Fruit fly (Drosophila melanogaster) whole organism, embryonic: Measurements from ENCODE around the gene CG10730.
A peak's percentile ranks its signal among the peaks of the same experiment; 100 is the strongest.

Experiments used
- ATbp ChIP-seq: fragments of 200-800 bp; sonication (Bioruptor generic); optimal IDR thresholded peaks from 2 replicates; lab custom pipeline; 2017; ENCODE audit warnings: missing biosample characterization, mild to moderate bottlenecking, missing genetic modification characterization, missing genetic modification reagents
- Abd-B ChIP-seq: fragments of 200-800 bp; sonication (Bioruptor generic); optimal IDR thresholded peaks from 2 replicates; lab custom pipeline; 2018; ENCODE audit warnings: missing biosample characterization, mild to moderate bottlenecking, missing genetic modification characterization, moderate library complexity
- Atf3 ChIP-seq: fragments of 200-800 bp; sonication (Bioruptor generic); optimal IDR thresholded peaks from 3 replicates; lab custom pipeline; 2016; ENCODE audit warnings: missing biosample characterization, missing genetic modification characterization
- Blimp-1 ChIP-seq: fragments of 200-800 bp; sonication (Bioruptor generic); optimal IDR thresholded peaks from 3 replicates; lab custom pipeline; 2018; ENCODE audit warnings: missing biosample characterization, missing genetic modification characterization, mild to moderate bottlenecking, moderate library complexity, missing genetic modification reagents
- C15 ChIP-seq: fragments of 200-800 bp; sonication (Bioruptor generic); IDR thresholded peaks from 3 replicates; pipeline ENCODE4 v1.3.6; 2022; ENCODE audit warnings: missing biosample characterization, missing genetic modification characterization
- CG11696 ChIP-seq: fragments of 200-800 bp; sonication (Bioruptor generic); IDR thresholded peaks from 2 replicates; pipeline ENCODE4 v1.3.6; 2022; ENCODE audit warnings: missing biosample characterization, missing genetic modification characterization
- CG12104 ChIP-seq: fragments of 200-800 bp; sonication (Bioruptor generic); optimal IDR thresholded peaks from 3 replicates; lab custom pipeline; 2016; ENCODE audit warnings: missing biosample characterization, missing genetic modification characterization
- CG12744 ChIP-seq: fragments of 200-800 bp; sonication (Bioruptor generic); optimal IDR thresholded peaks from 2 replicates; lab custom pipeline; 2016; ENCODE audit warnings: missing biosample characterization, missing genetic modification characterization
- CG12942 ChIP-seq: fragments of 200-800 bp; sonication (Bioruptor generic); optimal IDR thresholded peaks from 3 replicates; lab custom pipeline; 2016; ENCODE audit warnings: missing biosample characterization, missing genetic modification characterization
- CG13424 ChIP-seq: fragments of 200-800 bp; sonication (Bioruptor generic); optimal IDR thresholded peaks from 2 replicates; lab custom pipeline; 2019; ENCODE audit warnings: missing biosample characterization, mild to moderate bottlenecking, missing genetic modification characterization, moderate library complexity
- CG1602 ChIP-seq: fragments of 200-800 bp; sonication (Bioruptor generic); optimal IDR thresholded peaks from 3 replicates; lab custom pipeline; 2016; ENCODE audit warnings: missing biosample characterization, missing genetic modification characterization
- CG17328 ChIP-seq: fragments of 200-800 bp; sonication (Bioruptor generic); IDR thresholded peaks from 2 replicates; pipeline ENCODE4 v1.3.6; 2022; ENCODE audit warnings: missing biosample characterization, missing genetic modification characterization
- CG1832 ChIP-seq: fragments of 200-800 bp; sonication (Bioruptor generic); optimal IDR thresholded peaks from 2 replicates; lab custom pipeline; 2017; ENCODE audit warnings: missing biosample characterization, mild to moderate bottlenecking, missing genetic modification characterization, inconsistent platforms
- CG2116 ChIP-seq: fragments of 200-800 bp; sonication (Bioruptor generic); optimal IDR thresholded peaks from 3 replicates; lab custom pipeline; 2018; ENCODE audit warnings: missing biosample characterization, mild to moderate bottlenecking, missing genetic modification characterization
- CG2129 ChIP-seq: fragments of 200-800 bp; sonication (Bioruptor generic); IDR thresholded peaks from 2 replicates; pipeline ENCODE4 v1.3.6; 2022; ENCODE audit warnings: missing biosample characterization, missing genetic modification characterization; ENCODE audit not compliant: partially characterized antibody
- CG2889 ChIP-seq: fragments of 200-800 bp; sonication (Bioruptor generic); IDR thresholded peaks from 3 replicates; pipeline ENCODE4 v1.3.6; 2022; ENCODE audit warnings: missing biosample characterization, missing genetic modification characterization
- CG4328 ChIP-seq: fragments of 200-800 bp; sonication (Bioruptor generic); optimal IDR thresholded peaks from 3 replicates; lab custom pipeline; 2017; ENCODE audit warnings: missing biosample characterization, missing genetic modification reagents, missing genetic modification characterization
- CG6765 ChIP-seq: fragments of 200-800 bp; sonication (Bioruptor generic); optimal IDR thresholded peaks from 3 replicates; lab custom pipeline; 2017; ENCODE audit warnings: missing biosample characterization, mild to moderate bottlenecking, missing genetic modification characterization
- CG8290 ChIP-seq, 3 experiments: fragments of 200-800 bp; sonication (Bioruptor generic); optimal IDR thresholded peaks; 2 replicates each; lab custom pipeline; 2016 to 2019; ENCODE audit warnings: missing biosample characterization in 3 of 3, missing genetic modification characterization in 3 of 3, mild to moderate bottlenecking in 2 of 3, moderate library complexity in 1 of 3
- CG9932 ChIP-seq: fragments of 200-800 bp; sonication (Bioruptor generic); IDR thresholded peaks from 2 replicates; pipeline ENCODE4 v1.3.6; 2022; ENCODE audit warnings: missing biosample characterization, missing genetic modification characterization
- D19A ChIP-seq: fragments of 200-800 bp; optimal IDR thresholded peaks from 3 replicates; lab custom pipeline; 2019; ENCODE audit warnings: missing biosample characterization, mild to moderate bottlenecking, missing genetic modification characterization, moderate library complexity
- Doc2 ChIP-seq: fragments of 200-800 bp; sonication (Bioruptor generic); IDR thresholded peaks from 2 replicates; pipeline ENCODE4 v1.3.6; 2022; ENCODE audit warnings: missing biosample characterization, missing genetic modification characterization
- H2.0 ChIP-seq: fragments of 200-800 bp; sonication (Bioruptor generic); IDR thresholded peaks from 2 replicates; pipeline ENCODE4 v1.3.6; 2022; ENCODE audit warnings: missing biosample characterization, missing genetic modification characterization
- NC2α ChIP-seq: fragments of 200-800 bp; sonication (Bioruptor generic); optimal IDR thresholded peaks from 2 replicates; lab custom pipeline; 2016; ENCODE audit warnings: missing biosample characterization, missing genetic modification characterization
- Neu2 ChIP-seq: fragments of 200-800 bp; sonication (Bioruptor generic); optimal IDR thresholded peaks from 3 replicates; lab custom pipeline; 2016; ENCODE audit warnings: missing biosample characterization, missing genetic modification characterization, borderline replicate concordance
- Poxn ChIP-seq: fragments of 200-800 bp; sonication (Bioruptor generic); IDR thresholded peaks from 2 replicates; pipeline ENCODE4 v1.3.6; 2022; ENCODE audit warnings: missing biosample characterization, missing genetic modification characterization
- Ptx1 ChIP-seq: fragments of 200-800 bp; sonication (Bioruptor generic); IDR thresholded peaks from 2 replicates; pipeline ENCODE4 v1.3.6; 2022; ENCODE audit warnings: missing biosample characterization, missing genetic modification characterization
- Scr ChIP-seq: fragments of 200-800 bp; sonication (Bioruptor generic); IDR thresholded peaks from 2 replicates; pipeline ENCODE4 v1.3.6; 2022; ENCODE audit warnings: missing biosample characterization, missing genetic modification characterization; ENCODE audit not compliant: partially characterized antibody
- Usf ChIP-seq: fragments of 200-800 bp; sonication (Bioruptor generic); optimal IDR thresholded peaks from 2 replicates; lab custom pipeline; 2017; ENCODE audit warnings: missing genotype, missing biosample characterization, missing genetic modification characterization
- YL-1 ChIP-seq: fragments of 200-800 bp; sonication (Bioruptor generic); optimal IDR thresholded peaks from 3 replicates; lab custom pipeline; 2017; ENCODE audit warnings: missing biosample characterization, mild to moderate bottlenecking, missing genetic modification characterization
- dan ChIP-seq: fragments of 200-800 bp; sonication (Bioruptor generic); IDR thresholded peaks from 2 replicates; pipeline ENCODE4 v1.3.6; 2022; ENCODE audit warnings: missing biosample characterization, missing genetic modification characterization
- dysf ChIP-seq: fragments of 200-800 bp; sonication (Bioruptor generic); IDR thresholded peaks from 3 replicates; pipeline ENCODE4 v1.3.6; 2022; ENCODE audit warnings: missing biosample characterization, missing genetic modification characterization
- ftz-f1 ChIP-seq: fragments of 200-800 bp; sonication (Bioruptor generic); optimal IDR thresholded peaks from 2 replicates; lab custom pipeline; 2016; ENCODE audit warnings: missing biosample characterization, missing genetic modification characterization
- kah ChIP-seq: fragments of 200-800 bp; sonication (Bioruptor generic); optimal IDR thresholded peaks from 2 replicates; lab custom pipeline; 2018; ENCODE audit warnings: missing biosample characterization, mild to moderate bottlenecking, missing genetic modification characterization
- kay ChIP-seq: fragments of 200-800 bp; sonication (Bioruptor generic); optimal IDR thresholded peaks from 2 replicates; lab custom pipeline; 2016; ENCODE audit warnings: missing biosample characterization, missing genetic modification characterization
- kni ChIP-seq: fragments of 200-800 bp; sonication (Bioruptor generic); optimal IDR thresholded peaks from 3 replicates; lab custom pipeline; 2017; ENCODE audit warnings: mild to moderate bottlenecking, missing biosample characterization, missing genetic modification reagents, missing genetic modification characterization
- rib ChIP-seq: fragments of 200-800 bp; sonication (Bioruptor generic); IDR thresholded peaks from 2 replicates; pipeline ENCODE4 v1.3.6; 2022; ENCODE audit warnings: missing biosample characterization, missing genetic modification characterization
- sd ChIP-seq: fragments of 200-800 bp; sonication (Bioruptor generic); optimal IDR thresholded peaks from 3 replicates; lab custom pipeline; 2018; ENCODE audit warnings: missing biosample characterization, mild to moderate bottlenecking, missing genetic modification characterization, moderate library complexity
- seq ChIP-seq: fragments of 200-800 bp; sonication (Bioruptor generic); IDR thresholded peaks from 2 replicates; pipeline ENCODE4 v1.3.6; 2022; ENCODE audit warnings: missing biosample characterization, missing genetic modification characterization
- shn ChIP-seq: fragments of 200-800 bp; sonication (Bioruptor generic); optimal IDR thresholded peaks from 3 replicates; lab custom pipeline; 2016; ENCODE audit warnings: missing biosample characterization, missing genetic modification characterization
- sim ChIP-seq: fragments of 200-800 bp; sonication (Bioruptor generic); IDR thresholded peaks from 2 replicates; pipeline ENCODE4 v1.3.6; 2022; ENCODE audit warnings: missing biosample characterization, missing genetic modification characterization
- so ChIP-seq: fragments of 200-800 bp; sonication (Bioruptor generic); IDR thresholded peaks from 3 replicates; pipeline ENCODE4 v1.3.6; 2022; ENCODE audit warnings: missing biosample characterization, missing genetic modification characterization
- tap ChIP-seq: fragments of 200-800 bp; optimal IDR thresholded peaks from 3 replicates; lab custom pipeline; 2019; ENCODE audit warnings: missing biosample characterization, mild to moderate bottlenecking, missing genetic modification characterization, moderate library complexity
- tup ChIP-seq: fragments of 200-800 bp; sonication (Bioruptor generic); optimal IDR thresholded peaks from 2 replicates; lab custom pipeline; 2016; ENCODE audit warnings: missing biosample characterization, mild to moderate bottlenecking, missing genetic modification characterization, moderate library complexity
- unpg ChIP-seq: fragments of 200-800 bp; sonication (Bioruptor generic); optimal IDR thresholded peaks from 3 replicates; lab custom pipeline; 2018; ENCODE audit warnings: missing biosample characterization, mild to moderate bottlenecking, missing genetic modification characterization, moderate library complexity
- wdn ChIP-seq: fragments of 200-800 bp; sonication (Bioruptor generic); IDR thresholded peaks from 2 replicates; pipeline ENCODE4 v1.3.6; 2022; ENCODE audit warnings: missing biosample characterization, missing genetic modification characterization
- wek ChIP-seq: fragments of 200-800 bp; sonication (Bioruptor generic); optimal IDR thresholded peaks from 3 replicates; lab custom pipeline; 2018; ENCODE audit warnings: missing biosample characterization, mild to moderate bottlenecking, missing genetic modification characterization, moderate library complexity
- zen2 ChIP-seq: fragments of 200-800 bp; sonication (Bioruptor generic); IDR thresholded peaks from 3 replicates; pipeline ENCODE4 v1.3.6; 2022; ENCODE audit warnings: missing biosample characterization, missing genetic modification characterization; ENCODE audit not compliant: partially characterized antibody
- zfh2 ChIP-seq: fragments of 200-800 bp; sonication (Bioruptor generic); optimal IDR thresholded peaks from 2 replicates; lab custom pipeline; 2016; ENCODE audit warnings: missing biosample characterization, missing genetic modification characterization

The CG10730 gene

dm6 chr2L:20084785-20085555, 13.0 kb upstream of the CG10730 start, which contains the start of gene fok (continued):
- TF ChIP-seq zen2 (0 out of 3 replicates have a peak, but pooled peaks have one; percentile 7), CG4328 (GFP tag; lab: Kevin White, UChicago) (peak; percentile 99), Usf (GFP tag; lab: Kevin White, UChicago) (peak; percentile 91), zfh2 (GFP tag; lab: Kevin White, UChicago) (peak; percentile 94), C15 (GFP tag; lab: Robert Waterston, UW) (no peak), unpg (GFP tag; lab: Kevin White, UChicago) (peak; percentile 96), CG17328 (GFP tag; lab: Robert Waterston, UW) (peak; percentile 90), shn (GFP tag; lab: Kevin White, UChicago) (peak; percentile 93), YL-1 (GFP tag; lab: Kevin White, UChicago) (peak; percentile 92), Doc2 (GFP tag; lab: Robert Waterston, UW) (peak; percentile 52), Atf3 (GFP tag; lab: Kevin White, UChicago) (peak; percentile 91), kay (GFP tag; lab: Kevin White, UChicago) (peak; percentile 95), CG9932 (GFP tag; lab: Robert Waterston, UW) (peak; percentile 96), CG1602 (peak; percentile 91), Abd-B (peak; percentile 91), dan (GFP tag; lab: Robert Waterston, UW) (peak; percentile 68), H2.0 (GFP tag; lab: Robert Waterston, UW) (peak; percentile 91), CG1832 (GFP tag; lab: Kevin White, UChicago) (no peak), NC2α (GFP tag; lab: Kevin White, UChicago) (peak; percentile 90), Blimp-1 (peak; percentile 95), CG12104 (peak; percentile 98), tup (GFP tag; lab: Kevin White, UChicago) (peak; percentile 95), CG12942 (GFP tag; lab: Kevin White, UChicago) (peak; percentile 86), sd (tag; lab: Kevin White, UChicago) (peak; percentile 99), Scr (GFP tag; lab: Robert Waterston, UW) (peak; percentile 29; the same call in 1 of the 2 replicates), CG12744 (GFP tag; lab: Kevin White, UChicago) (peak; percentile 93), Ptx1 (GFP tag; lab: Robert Waterston, UW) (peak; percentile 97), D19A (peak; percentile 95), dysf (GFP tag; lab: Robert Waterston, UW) (peak; percentile 98), wdn (GFP tag; lab: Robert Waterston, UW) (peak; percentile 90), rib (peak; percentile 98), CG2889 (peak; percentile 89), CG6765 (GFP tag; lab: Kevin White, UChicago) (peak; percentile 98), CG8290 (GFP tag; optimal IDR thresholded peaks at IDR 0.05; lab: Kevin White, UChicago) (peak; percentile 97), CG8290 (tag; optimal IDR thresholded peaks at IDR 0.05; lab: Kevin White, UChicago) (peak; percentile 89 to 90), tap (peak; percentile 96), ftz-f1 (peak; percentile 83), so (GFP tag; lab: Robert Waterston, UW) (peak; percentile 96), Neu2 (GFP tag; lab: Kevin White, UChicago) (peak; percentile 82), ATbp (GFP tag; lab: Kevin White, UChicago) (peak; percentile 97), kni (GFP tag; lab: Kevin White, UChicago) (peak; percentile 99), Poxn (GFP tag; lab: Robert Waterston, UW) (peak; percentile 87), CG2116 (GFP tag; lab: Kevin White, UChicago) (peak; percentile 85), CG2129 (GFP tag; lab: Robert Waterston, UW) (no peak), wek (GFP tag; lab: Kevin White, UChicago) (peak; percentile 83), seq (GFP tag; lab: Robert Waterston, UW) (peak; percentile 97), kah (GFP tag; lab: Kevin White, UChicago) (peak; percentile 91), sim (GFP tag; lab: Robert Waterston, UW) (peak; percentile 86), CG13424 (tag; lab: Kevin White, UChicago) (peak; percentile 97), CG11696 (GFP tag; lab: Robert Waterston, UW) (peak; percentile 100)
